Worm (Caenorhabditis elegans): ENCODE results near the gene gst-19.

The gst-19 gene

DNA sequence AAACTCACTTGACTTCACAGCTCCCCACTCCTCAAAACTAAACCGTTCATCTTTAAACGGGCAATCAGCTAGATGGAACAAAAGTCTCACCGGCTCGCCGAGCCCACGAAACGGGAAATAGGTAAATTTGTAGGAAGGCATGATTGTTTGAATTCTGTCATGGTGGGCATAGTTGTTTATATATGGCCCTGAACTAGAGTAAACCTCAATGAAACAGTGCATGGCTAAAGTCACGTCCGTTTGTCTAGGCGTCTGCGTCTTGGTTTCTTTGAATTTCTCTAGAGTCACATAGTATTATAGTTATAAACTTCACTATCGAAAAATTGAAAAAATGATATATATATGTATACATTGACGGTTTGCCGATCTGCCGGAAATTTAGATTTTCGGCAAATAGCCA, at the start of gene gst-19:
gst-19 (minus strand) TSS at position 145 of the 400 bp plus-strand sequence.
- TF ChIP-seq nhr-76 (tag; optimal IDR thresholded peaks at IDR 0.05) (no peak), Y48G9A.11 (GFP tag; IDR thresholded peaks at IDR 0.05) (no peak), R02D3.7 (tag; optimal IDR thresholded peaks at IDR 0.05) (no peak), nhr-237 (tag; optimal IDR thresholded peaks at IDR 0.05) (no peak), nhr-111 (GFP tag; optimal IDR thresholded peaks at IDR 0.05) (no peak), ZK546.5 (tag; optimal IDR thresholded peaks at IDR 0.05) (no peak), fos-1 (tag; optimal IDR thresholded peaks at IDR 0.05) (no peak), dve-1 (tag; optimal IDR thresholded peaks at IDR 0.05; ENCODE audit: insufficient read depth) (no peak), nhr-28 (tag; optimal IDR thresholded peaks at IDR 0.05) (peak; percentile 27), skn-1 (tag; optimal IDR thresholded peaks at IDR 0.05) (no peak), nhr-11 (tag; optimal IDR thresholded peaks at IDR 0.05) (no peak), F26F4.8 (GFP tag; conservative IDR thresholded peaks at IDR 0.05) (no peak), hlh-11 (tag; optimal IDR thresholded peaks at IDR 0.05) (no peak), saeg-2 (GFP tag; IDR thresholded peaks at IDR 0.05) (no peak), T26A8.4 (GFP tag; IDR thresholded peaks at IDR 0.05) (no peak), dmd-8 (GFP tag; IDR thresholded peaks at IDR 0.05) (no peak), lin-1 (GFP tag; IDR thresholded peaks at IDR 0.05) (no peak), egl-27 (tag; optimal IDR thresholded peaks at IDR 0.05) (no peak), ztf-7 (tag; optimal IDR thresholded peaks at IDR 0.05) (no peak), ceh-44 (GFP tag; IDR thresholded peaks at IDR 0.05) (no peak), hif-1 (tag; optimal IDR thresholded peaks at IDR 0.05) (peak; percentile 78 to 93), zfp-3 (GFP tag; conservative IDR thresholded peaks at IDR 0.05) (no peak), mes-2 (tag; optimal IDR thresholded peaks at IDR 0.05; ENCODE audit: poor library complexity, severe bottlenecking) (no peak), F37D6.2 (tag; optimal IDR thresholded peaks at IDR 0.05) (no peak), aha-1 (tag) (peak; percentile 71)

- TF ChIP-seq mdl-1 (tag; optimal IDR thresholded peaks at IDR 0.05): peak in 1 of 2 experiments; percentile 11
- TF ChIP-seq dve-1 (tag; optimal IDR thresholded peaks at IDR 0.05; ENCODE audit: insufficient read depth): no peak
- TF ChIP-seq hlh-30 (tag; optimal IDR thresholded peaks at IDR 0.05; ENCODE audit: insufficient read depth): peak; percentile 50
- no peak for TF ChIP-seq zag-1 (tag; optimal IDR thresholded peaks at IDR 0.05)
- TF ChIP-seq ztf-11 (tag; optimal IDR thresholded peaks at IDR 0.05): no peak
- no peak for TF ChIP-seq Y5F2A.4 (GFP tag; optimal IDR thresholded peaks at IDR 0.05)
- TF ChIP-seq ceh-82 (tag; optimal IDR thresholded peaks at IDR 0.05): no peak
- TF ChIP-seq lir-3 (tag; optimal IDR thresholded peaks at IDR 0.05): no peak
- peak; percentile 15 for TF ChIP-seq nhr-28 (tag; optimal IDR thresholded peaks at IDR 0.05)
- no peak for TF ChIP-seq lin-39 (tag; optimal IDR thresholded peaks at IDR 0.05)
- no peak for TF ChIP-seq lin-1 (GFP tag; IDR thresholded peaks at IDR 0.05)
- TF ChIP-seq Y48G9A.11 (GFP tag; IDR thresholded peaks at IDR 0.05): no peak
- TF ChIP-seq tra-1 (GFP tag; IDR thresholded peaks at IDR 0.05): no peak
- TF ChIP-seq fkh-10 (GFP tag; optimal IDR thresholded peaks at IDR 0.05): no peak
- no peak for TF ChIP-seq ztf-7 (tag; optimal IDR thresholded peaks at IDR 0.05)
- no peak for TF ChIP-seq lin-13 (GFP tag; optimal IDR thresholded peaks at IDR 0.05)
- no peak for TF ChIP-seq attf-4 (tag; optimal IDR thresholded peaks at IDR 0.05)
Measured at ce11 chrII:13675212-13675611, 48.3 kb upstream of the gst-19 start.

ce11 chrII:13673605-13674193, 46.8 kb upstream of the gst-19 start:
- peak; percentile 15 for TF ChIP-seq aha-1 (tag)
- no peak for TF ChIP-seq pha-4 (GFP tag; IDR thresholded peaks at IDR 0.05)
- TF ChIP-seq pha-4 (tag; optimal IDR thresholded peaks at IDR 0.05): no peak
- peak; percentile 48 for TF ChIP-seq nhr-48 (tag; optimal IDR thresholded peaks at IDR 0.05)
- TF ChIP-seq hlh-30 (tag; optimal IDR thresholded peaks at IDR 0.05; ENCODE audit: insufficient read depth): peak; percentile 68
- TF ChIP-seq T26A8.4 (GFP tag; IDR thresholded peaks at IDR 0.05): 0 out of 2 replicates have a peak, but pooled peaks have one; percentile 16
- TF ChIP-seq ceh-28 (tag; optimal IDR thresholded peaks at IDR 0.05): no peak
- no peak for TF ChIP-seq nhr-42 (GFP tag; IDR thresholded peaks at IDR 0.05)
- no peak for TF ChIP-seq unc-39 (tag; optimal IDR thresholded peaks at IDR 0.05)
- no peak for TF ChIP-seq egl-27 (tag; optimal IDR thresholded peaks at IDR 0.05)
- no peak for TF ChIP-seq unc-130 (GFP tag; optimal IDR thresholded peaks at IDR 0.05)
- peak; percentile 45 for TF ChIP-seq nhr-102 (tag; optimal IDR thresholded peaks at IDR 0.05)
- peak in 1 of 2 experiments; percentile 32 for TF ChIP-seq unc-62 (GFP tag; optimal IDR thresholded peaks at IDR 0.05 in 1 of 2)
- no peak for TF ChIP-seq unc-62 (tag; optimal IDR thresholded peaks at IDR 0.05)
- peak in 1 of 2 experiments; percentile 7 for TF ChIP-seq hif-1 (tag; optimal IDR thresholded peaks at IDR 0.05)
- TF ChIP-seq nhr-237 (tag; optimal IDR thresholded peaks at IDR 0.05): no peak
- no peak for TF ChIP-seq madf-5 (GFP tag; IDR thresholded peaks at IDR 0.05)
- no peak for TF ChIP-seq zag-1 (tag; optimal IDR thresholded peaks at IDR 0.05)
- peak; percentile 70 for TF ChIP-seq hlh-11 (tag; optimal IDR thresholded peaks at IDR 0.05)
- no peak for TF ChIP-seq set-16 (GFP tag; IDR thresholded peaks at IDR 0.05)
